Fruit fly (Drosophila melanogaster) whole organism, adult: ENCODE data around the gene lin-28.
A peak's percentile ranks its signal among the peaks of the same experiment; 100 is the strongest.

ENCODE experiments used
- CG11617 ChIP-seq: fragments of 200-800 bp; sonication (Bioruptor generic); optimal IDR thresholded peaks from 2 replicates; lab custom pipeline; 2017; ENCODE audit warnings: mild to moderate bottlenecking, missing biosample characterization, missing genetic modification reagents, missing genetic modification characterization
- CG12768 ChIP-seq: fragments of 200-800 bp; sonication (Bioruptor generic); optimal IDR thresholded peaks from 2 replicates; lab custom pipeline; 2017; ENCODE audit warnings: missing biosample characterization, missing genetic modification characterization, mild to moderate bottlenecking, moderate library complexity, missing genetic modification reagents
- CG14711 ChIP-seq: fragments of 200-800 bp; sonication (Bioruptor generic); optimal IDR thresholded peaks from 2 replicates; lab custom pipeline; 2018; ENCODE audit warnings: missing biosample characterization, mild to moderate bottlenecking, missing genetic modification characterization, moderate library complexity
- CG1620 ChIP-seq: fragments of 200-800 bp; sonication (Bioruptor generic); optimal IDR thresholded peaks from 2 replicates; lab custom pipeline; 2016; ENCODE audit warnings: missing biosample characterization, missing genetic modification characterization
- CG5204 ChIP-seq: fragments of 200-800 bp; sonication (Bioruptor generic); optimal IDR thresholded peaks from 2 replicates; lab custom pipeline; 2016; ENCODE audit warnings: missing biosample characterization, missing genetic modification characterization
- Clk ChIP-seq: fragments of 200-800 bp; sonication (Bioruptor generic); optimal IDR thresholded peaks from 2 replicates; lab custom pipeline; 2017; ENCODE audit warnings: missing biosample characterization, missing genetic modification characterization
- Crg-1 ChIP-seq: fragments of 200-800 bp; sonication (Bioruptor generic); optimal IDR thresholded peaks from 2 replicates; lab custom pipeline; 2016; ENCODE audit warnings: missing biosample characterization, missing genetic modification characterization
- Hr96 ChIP-seq: fragments of 200-800 bp; sonication (Bioruptor generic); optimal IDR thresholded peaks from 2 replicates; lab custom pipeline; 2016; ENCODE audit warnings: missing biosample characterization, missing genetic modification characterization
- toe ChIP-seq: fragments of 200-800 bp; sonication (Bioruptor generic); optimal IDR thresholded peaks from 2 replicates; lab custom pipeline; 2016; ENCODE audit warnings: missing biosample characterization, missing genetic modification characterization

DNA sequence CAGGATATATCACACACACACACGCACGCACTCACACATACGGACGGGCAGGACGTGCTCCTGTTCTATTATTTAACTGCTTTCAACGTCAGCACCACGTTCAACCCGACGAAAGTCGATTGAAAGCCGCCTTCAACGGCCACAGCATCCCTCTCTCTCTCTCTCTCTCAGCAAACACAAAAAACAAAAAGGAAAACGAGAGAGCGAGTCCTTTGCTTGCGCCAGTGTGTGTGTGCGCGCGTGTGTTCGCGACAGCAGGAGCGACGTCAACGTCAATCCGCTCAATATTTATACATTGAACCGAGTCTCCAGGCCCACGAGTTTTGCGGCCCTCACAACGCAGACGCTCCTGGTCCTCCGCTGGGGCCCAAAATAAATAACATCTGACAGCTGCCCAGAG, 11.0 kb downstream of the lin-28 start:
- TF ChIP-seq CG5204 (GFP tag; lab: Kevin White, UChicago) (no peak), Clk (no peak), toe (no peak), CG12768 (GFP tag; lab: Kevin White, UChicago) (peak; percentile 22), CG14711 (tag; lab: Kevin White, UChicago) (no peak), CG11617 (GFP tag; lab: Kevin White, UChicago) (no peak), Crg-1 (GFP tag; lab: Kevin White, UChicago) (no peak), Hr96 (no peak), CG1620 (no peak)
